Fruit fly (Drosophila melanogaster) whole organism, embryonic: ENCODE measurements around the gene Ctr1B.
A peak's percentile ranks its signal among the peaks of the same experiment; 100 is the strongest.

ENCODE experiments used
- Bgb ChIP-seq: fragments of 200-800 bp; sonication (Bioruptor generic); IDR thresholded peaks from 2 replicates; pipeline ENCODE4 v1.3.6; 2022; ENCODE audit warnings: missing biosample characterization, missing genetic modification characterization; ENCODE audit not compliant: partially characterized antibody
- CG11695 ChIP-seq: fragments of 200-800 bp; sonication (Bioruptor generic); IDR thresholded peaks from 3 replicates; pipeline ENCODE4 v1.3.6; 2022; ENCODE audit warnings: missing biosample characterization, missing genetic modification characterization
- CG12769 ChIP-seq: fragments of 200-800 bp; sonication (Bioruptor generic); optimal IDR thresholded peaks from 2 replicates; lab custom pipeline; 2019; ENCODE audit warnings: missing biosample characterization, mild to moderate bottlenecking, missing genetic modification characterization, moderate library complexity
- CG13287 ChIP-seq: fragments of 200-800 bp; sonication (Bioruptor generic); IDR thresholded peaks from 2 replicates; pipeline ENCODE4 v1.3.6; 2022; ENCODE audit warnings: missing biosample characterization, missing genetic modification characterization; ENCODE audit not compliant: partially characterized antibody
- CG15514 ChIP-seq: fragments of 200-800 bp; sonication (Bioruptor generic); optimal IDR thresholded peaks from 3 replicates; lab custom pipeline; 2017; ENCODE audit warnings: missing biosample characterization, missing genetic modification characterization, mild to moderate bottlenecking, moderate library complexity, missing genetic modification reagents
- CG15601 ChIP-seq: fragments of 200-800 bp; sonication (Bioruptor generic); optimal IDR thresholded peaks from 3 replicates; lab custom pipeline; 2019; ENCODE audit warnings: missing biosample characterization, mild to moderate bottlenecking, missing genetic modification characterization, moderate library complexity
- CG16779 ChIP-seq: fragments of 200-800 bp; sonication (Bioruptor generic); IDR thresholded peaks from 2 replicates; pipeline ENCODE4 v1.3.6; 2022; ENCODE audit warnings: missing biosample characterization, missing genetic modification characterization
- CG16813 ChIP-seq: fragments of 200-800 bp; sonication (Bioruptor generic); IDR thresholded peaks from 3 replicates; pipeline ENCODE4 v1.3.6; 2022; ENCODE audit warnings: missing biosample characterization, missing genetic modification characterization; ENCODE audit not compliant: partially characterized antibody
- CG17829 ChIP-seq: fragments of 200-800 bp; optimal IDR thresholded peaks from 2 replicates; lab custom pipeline; 2019; ENCODE audit warnings: missing biosample characterization, mild to moderate bottlenecking, missing genetic modification characterization, moderate library complexity
- CG2202 ChIP-seq: fragments of 200-800 bp; sonication (Bioruptor generic); optimal IDR thresholded peaks from 2 replicates; lab custom pipeline; 2018; ENCODE audit warnings: missing biosample characterization, mild to moderate bottlenecking, missing genetic modification characterization
- CG33557 ChIP-seq: fragments of 200-800 bp; sonication (Bioruptor generic); optimal IDR thresholded peaks from 2 replicates; lab custom pipeline; 2019; ENCODE audit warnings: missing biosample characterization, mild to moderate bottlenecking, missing genetic modification characterization, moderate library complexity
- CG3407 ChIP-seq: fragments of 200-800 bp; sonication (Bioruptor generic); optimal IDR thresholded peaks from 2 replicates; lab custom pipeline; 2018; ENCODE audit warnings: missing biosample characterization, mild to moderate bottlenecking, missing genetic modification characterization
- CG34224 ChIP-seq: fragments of 200-800 bp; sonication (Bioruptor generic); IDR thresholded peaks from 3 replicates; pipeline ENCODE4 v1.3.6; 2022; ENCODE audit warnings: missing biosample characterization, missing genetic modification characterization; ENCODE audit not compliant: partially characterized antibody
- CG34422 ChIP-seq: fragments of 200-800 bp; sonication (Bioruptor generic); IDR thresholded peaks from 3 replicates; pipeline ENCODE4 v1.3.6; 2022; ENCODE audit warnings: missing biosample characterization, missing genetic modification characterization
- CG3995 ChIP-seq: fragments of 200-800 bp; sonication (Bioruptor generic); optimal IDR thresholded peaks from 3 replicates; lab custom pipeline; 2016; ENCODE audit warnings: missing biosample characterization, missing genetic modification characterization
- CG4617 ChIP-seq: fragments of 200-800 bp; sonication (Bioruptor generic); optimal IDR thresholded peaks from 3 replicates; lab custom pipeline; 2016; ENCODE audit warnings: missing biosample characterization, missing genetic modification characterization, borderline replicate concordance
- CG4707 ChIP-seq: fragments of 200-800 bp; sonication (Bioruptor generic); optimal IDR thresholded peaks from 2 replicates; lab custom pipeline; 2018; ENCODE audit warnings: missing biosample characterization, mild to moderate bottlenecking, missing genetic modification characterization, moderate library complexity
- CG6683 ChIP-seq: fragments of 200-800 bp; sonication (Bioruptor generic); optimal IDR thresholded peaks from 2 replicates; lab custom pipeline; 2017; ENCODE audit warnings: missing biosample characterization, mild to moderate bottlenecking, missing genetic modification characterization, missing genetic modification reagents
- CG7786 ChIP-seq: fragments of 200-800 bp; sonication (Bioruptor generic); optimal IDR thresholded peaks from 2 replicates; lab custom pipeline; 2016; ENCODE audit warnings: missing biosample characterization, missing genetic modification characterization
- CG8924 ChIP-seq: fragments of 200-800 bp; optimal IDR thresholded peaks from 3 replicates; lab custom pipeline; 2019; ENCODE audit warnings: missing biosample characterization, mild to moderate bottlenecking, missing genetic modification characterization, moderate library complexity
- CG9797 ChIP-seq: fragments of 200-800 bp; sonication (Bioruptor generic); optimal IDR thresholded peaks from 3 replicates; lab custom pipeline; 2018; ENCODE audit warnings: missing biosample characterization, mild to moderate bottlenecking, missing genetic modification characterization
- Dek ChIP-seq: fragments of 200-800 bp; sonication (Bioruptor generic); optimal IDR thresholded peaks from 3 replicates; lab custom pipeline; 2019; ENCODE audit warnings: missing biosample characterization, mild to moderate bottlenecking, missing genetic modification characterization, moderate library complexity
- Doc3 ChIP-seq: fragments of 200-800 bp; sonication (Bioruptor generic); IDR thresholded peaks from 3 replicates; pipeline ENCODE4 v1.3.6; 2022; ENCODE audit warnings: missing biosample characterization, missing genetic modification characterization; ENCODE audit not compliant: partially characterized antibody
- Fer3 ChIP-seq: fragments of 200-800 bp; sonication (Bioruptor generic); optimal IDR thresholded peaks from 2 replicates; lab custom pipeline; 2018; ENCODE audit warnings: missing biosample characterization, mild to moderate bottlenecking, missing genetic modification characterization, moderate library complexity
- HLH4C ChIP-seq: fragments of 200-800 bp; sonication (Bioruptor generic); IDR thresholded peaks from 3 replicates; pipeline ENCODE4 v1.3.6; 2022; ENCODE audit warnings: missing biosample characterization, missing genetic modification characterization; ENCODE audit not compliant: partially characterized antibody
- MTF-1 ChIP-seq: fragments of 200-800 bp; sonication (Bioruptor generic); optimal IDR thresholded peaks from 2 replicates; lab custom pipeline; 2018; ENCODE audit warnings: missing biosample characterization, mild to moderate bottlenecking, missing genetic modification characterization, borderline replicate concordance
- Myb ChIP-seq: fragments of 200-800 bp; sonication (Bioruptor generic); optimal IDR thresholded peaks from 2 replicates; lab custom pipeline; 2016; ENCODE audit warnings: missing biosample characterization, missing genetic modification characterization
- Scr ChIP-seq: fragments of 200-800 bp; sonication (Bioruptor generic); IDR thresholded peaks from 2 replicates; pipeline ENCODE4 v1.3.6; 2022; ENCODE audit warnings: missing biosample characterization, missing genetic modification characterization; ENCODE audit not compliant: partially characterized antibody
- aop ChIP-seq: fragments of 200-800 bp; sonication (Bioruptor generic); IDR thresholded peaks from 2 replicates; pipeline ENCODE4 v1.3.6; 2022; ENCODE audit warnings: missing biosample characterization, missing genetic modification characterization
- chinmo ChIP-seq: fragments of 200-800 bp; sonication (Bioruptor generic); IDR thresholded peaks from 4 replicates; pipeline ENCODE4 v1.3.6; 2022; ENCODE audit warnings: missing biosample characterization, missing genetic modification characterization; ENCODE audit not compliant: partially characterized antibody
- ftz-f1 ChIP-seq: fragments of 200-800 bp; sonication (Bioruptor generic); optimal IDR thresholded peaks from 2 replicates; lab custom pipeline; 2016; ENCODE audit warnings: missing biosample characterization, missing genetic modification characterization
- gfzf ChIP-seq: fragments of 200-800 bp; sonication (Bioruptor generic); optimal IDR thresholded peaks from 2 replicates; lab custom pipeline; 2016; ENCODE audit warnings: missing biosample characterization, mild to moderate bottlenecking, missing genetic modification characterization, moderate library complexity
- grn ChIP-seq: fragments of 200-800 bp; sonication (Bioruptor generic); optimal IDR thresholded peaks from 3 replicates; lab custom pipeline; 2017; ENCODE audit warnings: missing biosample characterization, missing genetic modification characterization
- her ChIP-seq: fragments of 200-800 bp; sonication (Bioruptor generic); optimal IDR thresholded peaks from 2 replicates; lab custom pipeline; 2016; ENCODE audit warnings: missing biosample characterization, missing genetic modification characterization
- inv ChIP-seq: fragments of 200-800 bp; sonication (Bioruptor generic); IDR thresholded peaks from 2 replicates; pipeline ENCODE4 v1.3.6; 2022; ENCODE audit warnings: missing biosample characterization, missing genetic modification characterization; ENCODE audit not compliant: partially characterized antibody
- lbe ChIP-seq: fragments of 200-800 bp; sonication (Bioruptor generic); optimal IDR thresholded peaks from 2 replicates; lab custom pipeline; 2016; ENCODE audit warnings: missing biosample characterization, mild to moderate bottlenecking, missing genetic modification characterization
- lmd ChIP-seq: fragments of 200-800 bp; sonication (Bioruptor generic); IDR thresholded peaks from 2 replicates; pipeline ENCODE4 v1.3.6; 2022; ENCODE audit warnings: missing biosample characterization, missing genetic modification characterization
- nerfin-2 ChIP-seq: fragments of 200-800 bp; sonication (Bioruptor generic); IDR thresholded peaks from 2 replicates; pipeline ENCODE4 v1.3.6; 2022; ENCODE audit warnings: missing biosample characterization, missing genetic modification characterization; ENCODE audit not compliant: partially characterized antibody
- pfk ChIP-seq: fragments of 200-800 bp; sonication (Bioruptor generic); optimal IDR thresholded peaks from 2 replicates; lab custom pipeline; 2018; ENCODE audit warnings: missing biosample characterization, mild to moderate bottlenecking, missing genetic modification characterization, moderate library complexity
- seq ChIP-seq: fragments of 200-800 bp; sonication (Bioruptor generic); IDR thresholded peaks from 2 replicates; pipeline ENCODE4 v1.3.6; 2022; ENCODE audit warnings: missing biosample characterization, missing genetic modification characterization
- sna ChIP-seq: fragments of 200-800 bp; sonication (Bioruptor generic); IDR thresholded peaks from 2 replicates; pipeline ENCODE4 v1.3.6; 2022; ENCODE audit warnings: missing biosample characterization, missing genetic modification characterization; ENCODE audit not compliant: partially characterized antibody
- sob ChIP-seq: fragments of 200-800 bp; sonication (Bioruptor generic); IDR thresholded peaks from 2 replicates; pipeline ENCODE4 v1.3.6; 2022; ENCODE audit warnings: missing biosample characterization, missing genetic modification characterization
- sr ChIP-seq: fragments of 200-800 bp; sonication (Bioruptor generic); IDR thresholded peaks from 3 replicates; pipeline ENCODE4 v1.3.6; 2022; ENCODE audit warnings: missing biosample characterization, missing genetic modification characterization
- stc ChIP-seq: fragments of 200-800 bp; sonication (Bioruptor generic); IDR thresholded peaks from 2 replicates; pipeline ENCODE4 v1.3.6; 2022; ENCODE audit warnings: missing biosample characterization, missing genetic modification characterization
- stwl ChIP-seq: fragments of 200-800 bp; sonication (Bioruptor generic); optimal IDR thresholded peaks from 3 replicates; lab custom pipeline; 2018; ENCODE audit warnings: missing biosample characterization, mild to moderate bottlenecking, missing genetic modification characterization, moderate library complexity
- tup ChIP-seq: fragments of 200-800 bp; sonication (Bioruptor generic); optimal IDR thresholded peaks from 2 replicates; lab custom pipeline; 2016; ENCODE audit warnings: missing biosample characterization, mild to moderate bottlenecking, missing genetic modification characterization, moderate library complexity
- unc-4 ChIP-seq: fragments of 200-800 bp; sonication (Bioruptor generic); IDR thresholded peaks from 2 replicates; pipeline ENCODE4 v1.3.6; 2022; ENCODE audit warnings: missing biosample characterization, missing genetic modification characterization; ENCODE audit not compliant: partially characterized antibody
- zen ChIP-seq: fragments of 200-800 bp; sonication (Bioruptor generic); optimal IDR thresholded peaks from 3 replicates; lab custom pipeline; 2018; ENCODE audit warnings: missing biosample characterization, mild to moderate bottlenecking, missing genetic modification characterization, moderate library complexity
- zfh1 ChIP-seq: fragments of 200-800 bp; sonication (Bioruptor generic); IDR thresholded peaks from 3 replicates; pipeline ENCODE4 v1.3.6; 2022; ENCODE audit warnings: missing biosample characterization, missing genetic modification characterization

The Ctr1B gene

DNA sequence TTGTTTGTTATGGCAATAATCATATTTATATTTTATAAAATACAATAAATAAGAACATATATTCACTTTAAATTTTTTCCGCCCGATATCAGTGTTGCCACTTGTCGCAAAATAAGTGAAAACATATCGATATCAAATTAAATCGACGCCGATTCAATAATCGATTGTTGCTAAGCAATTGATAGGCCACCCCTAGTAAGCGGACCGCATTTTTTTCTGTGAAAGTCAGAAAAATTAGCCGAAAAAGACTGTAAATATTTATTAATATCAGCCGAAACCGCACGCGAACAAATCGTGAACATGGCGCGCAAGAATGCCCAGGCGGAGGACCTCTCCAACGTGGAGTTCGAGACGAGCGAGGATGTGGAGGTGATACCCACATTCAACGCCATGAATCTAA lies 4.4 kb upstream of the Ctr1B start, which contains the start of gene CG7483 (continued):
- TF ChIP-seq Doc3 (GFP tag; lab: Robert Waterston, UW) (peak; percentile 77), inv (peak; percentile 59), chinmo (peak; percentile 77; the same call in 3 of the 4 replicates), sna (peak; percentile 78), CG3407 (GFP tag; lab: Kevin White, UChicago) (no peak), CG11695 (no peak), Scr (GFP tag; lab: Robert Waterston, UW) (peak; percentile 81), Dek (tag; lab: Kevin White, UChicago) (no peak), CG8924 (tag; lab: Kevin White, UChicago) (no peak), her (GFP tag; lab: Kevin White, UChicago) (no peak), seq (GFP tag; lab: Robert Waterston, UW) (no peak), gfzf (GFP tag; lab: Kevin White, UChicago) (peak; percentile 30), MTF-1 (GFP tag; lab: Kevin White, UChicago) (no peak), CG4707 (GFP tag; lab: Kevin White, UChicago) (no peak), CG17829 (tag; lab: Kevin White, UChicago) (peak; percentile 36), zfh1 (GFP tag; lab: Robert Waterston, UW) (no peak), ftz-f1 (no peak), sr (no peak), aop (GFP tag; lab: Robert Waterston, UW) (no peak), CG16813 (GFP tag; lab: Robert Waterston, UW) (peak; percentile 79), Fer3 (tag; lab: Kevin White, UChicago) (no peak), CG3995 (GFP tag; lab: Kevin White, UChicago) (peak; percentile 15), CG6683 (GFP tag; lab: Kevin White, UChicago) (no peak), CG4617 (peak; percentile 46), lbe (GFP tag; lab: Kevin White, UChicago) (peak; percentile 34), CG13287 (GFP tag; lab: Robert Waterston, UW) (peak; percentile 95), CG15601 (tag; lab: Kevin White, UChicago) (peak; percentile 46), lmd (GFP tag; lab: Robert Waterston, UW) (no peak), CG33557 (GFP tag; lab: Kevin White, UChicago) (peak; percentile 7), grn (GFP tag; lab: Kevin White, UChicago) (no peak), Bgb (GFP tag; lab: Robert Waterston, UW) (peak; percentile 86), Myb (peak; percentile 4), tup (no peak), pfk (GFP tag; lab: Kevin White, UChicago) (no peak), CG34422 (GFP tag; lab: Robert Waterston, UW) (peak; percentile 52; the same call in 1 of the 3 replicates), CG7786 (GFP tag; lab: Kevin White, UChicago) (no peak), stwl (tag; lab: Kevin White, UChicago) (peak; percentile 30), HLH4C (peak; percentile 82), CG9797 (GFP tag; lab: Kevin White, UChicago) (peak; percentile 54), CG12769 (tag; lab: Kevin White, UChicago) (no peak), nerfin-2 (peak; percentile 79), zen (tag; lab: Kevin White, UChicago) (no peak), stc (GFP tag; lab: Robert Waterston, UW) (no peak), CG16779 (no peak), sob (no peak), CG15514 (peak; percentile 39), unc-4 (GFP tag; lab: Robert Waterston, UW) (peak; percentile 88), CG34224 (GFP tag; lab: Robert Waterston, UW) (peak; percentile 94), CG2202 (tag; lab: Kevin White, UChicago) (no peak)
